Worm (Caenorhabditis elegans) whole organism, early embryonic: ENCODE data around the gene srx-125.

Experiments
- B0310.2 ChIP-seq: sonication (generic microtip); optimal IDR thresholded peaks from 2 replicates; lab custom pipeline; 2016; ENCODE audit warnings: mild to moderate bottlenecking, missing genetic modification characterization, missing compliant biosample characterization
- F13C5.2 ChIP-seq: sonication (generic microtip); optimal IDR thresholded peaks from 2 replicates; lab custom pipeline; 2017; ENCODE audit warnings: mild to moderate bottlenecking, missing genetic modification characterization, inconsistent platforms, missing compliant biosample characterization
- aly-1 ChIP-seq: sonication (generic microtip); optimal IDR thresholded peaks from 2 replicates; lab custom pipeline; 2016; ENCODE audit warnings: missing genetic modification characterization, missing compliant biosample characterization
- ama-1 ChIP-seq: fragments of 150-350 bp; optimal IDR thresholded peaks from 2 replicates; lab custom pipeline; 2014
- ceh-13 ChIP-seq: fragments of 200-800 bp; sonication (Bioruptor generic); optimal IDR thresholded peaks from 2 replicates; lab custom pipeline; 2018; ENCODE audit warnings: mild to moderate bottlenecking, missing genetic modification characterization, missing compliant biosample characterization
- ceh-36 ChIP-seq: sonication (generic microtip); optimal IDR thresholded peaks from 2 replicates; lab custom pipeline; 2016; ENCODE audit warnings: missing genetic modification characterization, inconsistent platforms, missing compliant biosample characterization
- ets-7 ChIP-seq: sonication (generic microtip); optimal IDR thresholded peaks from 2 replicates; lab custom pipeline; 2016; ENCODE audit warnings: missing genotype, missing genetic modification characterization, missing compliant biosample characterization
- flt-1 ChIP-seq: fragments of 200-800 bp; sonication (Bioruptor generic); IDR thresholded peaks from 2 replicates; pipeline ENCODE4 v1.3.6; 2022; ENCODE audit warnings: missing genetic modification characterization, missing compliant biosample characterization
- hmbx-1 ChIP-seq: sonication (generic microtip); optimal IDR thresholded peaks from 2 replicates; lab custom pipeline; 2016; ENCODE audit warnings: mild to moderate bottlenecking, missing genetic modification characterization, missing compliant biosample characterization
- hmg-4 ChIP-seq: fragments of 200-800 bp; sonication (Bioruptor generic); optimal IDR thresholded peaks from 2 replicates; lab custom pipeline; 2018; ENCODE audit warnings: mild to moderate bottlenecking, missing genetic modification characterization, missing compliant biosample characterization
- hnd-1 ChIP-seq: sonication (generic microtip); optimal IDR thresholded peaks from 2 replicates; lab custom pipeline; 2016; ENCODE audit warnings: missing genetic modification characterization, missing compliant biosample characterization
- pes-1 ChIP-seq: fragments of 200-800 bp; sonication (Bioruptor generic); IDR thresholded peaks from 2 replicates; pipeline ENCODE4 v1.3.6; 2022; ENCODE audit warnings: missing genetic modification reagents, missing genetic modification characterization, missing compliant biosample characterization
- scrt-1 ChIP-seq: fragments of 200-800 bp; sonication (Bioruptor generic); IDR thresholded peaks from 2 replicates; pipeline ENCODE4 v1.3.6; 2022; ENCODE audit warnings: missing genetic modification characterization, missing compliant biosample characterization
- sea-1 ChIP-seq: fragments of 200-800 bp; sonication (Bioruptor generic); conservative IDR thresholded peaks from 2 replicates; pipeline ENCODE4 v1.3.6; 2022; ENCODE audit warnings: missing genetic modification characterization, missing compliant biosample characterization
- tbx-11 ChIP-seq: fragments of 200-800 bp; sonication (Bioruptor generic); IDR thresholded peaks from 2 replicates; pipeline ENCODE4 v1.3.6; 2022; ENCODE audit warnings: missing genetic modification characterization, missing compliant biosample characterization
- tbx-37 ChIP-seq: fragments of 200-800 bp; sonication (Bioruptor generic); conservative IDR thresholded peaks from 2 replicates; pipeline ENCODE4 v1.3.6; 2022; ENCODE audit warnings: missing genetic modification reagents, missing genetic modification characterization, missing compliant biosample characterization
- tra-4 ChIP-seq: sonication (generic microtip); optimal IDR thresholded peaks from 2 replicates; lab custom pipeline; 2017; ENCODE audit warnings: missing genetic modification characterization, missing compliant biosample characterization

Gene srx-125

ce11 chrV:13351773-13352172, 15.4 kb upstream of the srx-125 start:
- TF ChIP-seq tra-4 (tag; lab: Kevin White, UChicago) = no peak
- no peak for TF ChIP-seq F13C5.2 (tag; lab: Kevin White, UChicago)
- TF ChIP-seq scrt-1 = no peak
- TF ChIP-seq ceh-13 (GFP tag; lab: Kevin White, UChicago) = no peak
- no peak for TF ChIP-seq B0310.2
- no peak for TF ChIP-seq hmbx-1
- TF ChIP-seq ama-1 (lab: Kevin White, UChicago) = no peak

DNA sequence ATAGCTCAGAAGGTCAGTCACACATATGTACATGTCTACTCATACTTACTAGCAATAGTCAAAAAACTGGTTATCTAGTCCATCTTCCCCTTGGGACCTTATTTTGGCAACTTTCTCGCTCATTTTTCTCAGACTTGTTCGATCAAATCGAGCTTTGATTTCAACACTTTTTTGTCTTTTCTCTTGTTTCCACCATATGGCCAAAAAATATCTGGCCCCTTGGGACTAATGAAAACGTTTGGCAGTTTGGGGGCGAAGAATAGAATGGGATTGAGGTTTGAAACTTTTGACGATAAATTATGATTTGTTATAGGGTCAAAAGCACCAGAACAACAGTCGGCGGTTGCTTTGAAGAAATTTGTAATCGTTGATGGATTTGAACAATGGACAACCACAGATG, 14.7 kb upstream of the srx-125 start:
- TF ChIP-seq tra-4 (tag; lab: Kevin White, UChicago) (no peak), flt-1 (no peak), hmg-4 (GFP tag; lab: Kevin White, UChicago) (no peak), hmbx-1 (no peak), ceh-13 (GFP tag; lab: Kevin White, UChicago) (no peak), ets-7 (no peak), scrt-1 (no peak), F13C5.2 (tag; lab: Kevin White, UChicago) (no peak), pes-1 (GFP tag; lab: Robert Waterston, UW) (no peak), B0310.2 (no peak), tbx-11 (GFP tag; lab: Robert Waterston, UW) (no peak), sea-1 (GFP tag; lab: Robert Waterston, UW) (no peak), aly-1 (tag; lab: Kevin White, UChicago) (no peak), hnd-1 (tag; lab: Kevin White, UChicago) (no peak)

DNA sequence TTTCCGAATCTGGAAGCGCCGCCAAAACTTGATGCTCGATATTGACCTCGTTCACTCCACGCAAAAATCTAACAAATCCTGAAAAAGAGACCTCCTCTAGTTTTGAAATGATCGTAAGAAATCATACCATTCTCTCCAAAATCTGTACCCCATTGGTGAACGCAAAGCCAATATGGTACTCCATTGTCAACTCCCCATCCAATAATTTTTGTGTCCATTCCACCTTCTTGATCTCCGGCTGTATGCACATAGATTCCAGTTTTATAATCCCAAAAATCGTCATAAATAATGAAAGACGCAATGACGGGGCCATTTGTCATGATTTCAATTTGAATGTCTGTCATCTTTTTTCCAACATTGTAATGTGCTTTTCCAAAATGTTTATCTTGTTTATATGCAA, 10.9 kb upstream of the srx-125 start:
- no peak for TF ChIP-seq hmbx-1
- TF ChIP-seq flt-1 = no peak
- TF ChIP-seq ets-7 = no peak
- no peak for TF ChIP-seq hmg-4 (GFP tag; lab: Kevin White, UChicago)
- no peak for TF ChIP-seq B0310.2
- TF ChIP-seq tbx-37 (GFP tag; lab: Robert Waterston, UW) = no peak
- no peak for TF ChIP-seq F13C5.2 (tag; lab: Kevin White, UChicago)
- no peak for TF ChIP-seq tbx-11 (GFP tag; lab: Robert Waterston, UW)
- no peak for TF ChIP-seq scrt-1
- no peak for TF ChIP-seq tra-4 (tag; lab: Kevin White, UChicago)
- TF ChIP-seq hnd-1 (tag; lab: Kevin White, UChicago) = no peak
- TF ChIP-seq sea-1 (GFP tag; lab: Robert Waterston, UW) = no peak
- TF ChIP-seq pes-1 (GFP tag; lab: Robert Waterston, UW) = no peak
- no peak for TF ChIP-seq aly-1 (tag; lab: Kevin White, UChicago)
- TF ChIP-seq ama-1 (lab: Kevin White, UChicago) = no peak

DNA sequence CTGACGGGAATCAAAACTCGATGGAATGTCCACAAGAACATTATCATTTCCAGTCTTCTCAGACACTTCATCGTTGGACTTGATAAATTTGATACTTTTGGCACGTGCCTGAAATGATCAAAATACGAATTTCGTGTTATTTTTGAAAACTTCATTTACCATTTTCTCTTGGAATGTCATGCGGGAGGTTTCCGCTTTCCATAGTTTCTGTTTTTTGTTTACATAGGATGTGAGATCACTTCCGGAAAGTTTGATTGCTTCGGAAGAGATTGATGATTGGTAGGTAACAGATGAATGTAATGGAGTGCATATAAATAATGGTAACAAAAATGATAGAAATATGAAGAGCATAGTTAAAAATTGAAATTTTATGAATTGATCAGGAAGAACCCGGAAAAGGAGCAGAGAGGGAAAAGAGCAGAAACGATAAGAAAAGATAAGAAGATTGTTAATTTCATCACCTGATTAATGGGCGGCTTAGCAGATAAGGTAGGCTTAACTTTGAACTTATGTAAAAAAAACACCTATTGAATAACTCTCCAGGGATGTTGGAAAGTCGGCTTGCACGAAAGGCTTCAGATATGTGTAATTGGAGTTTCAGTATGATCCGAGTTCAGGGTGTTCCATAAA, 9.4 kb upstream of the srx-125 start, which contains the start of gene F32H5.1:
TSS of gene F32H5.1 (minus strand) at position 386 of the 630 bp plus-strand sequence.
- TF ChIP-seq tbx-37 (GFP tag; lab: Robert Waterston, UW) (no peak), pes-1 (GFP tag; lab: Robert Waterston, UW) (no peak), tra-4 (tag; lab: Kevin White, UChicago) (no peak), ceh-36 (tag; lab: Kevin White, UChicago) (no peak), flt-1 (no peak), sea-1 (GFP tag; lab: Robert Waterston, UW) (no peak), tbx-11 (GFP tag; lab: Robert Waterston, UW) (no peak), hnd-1 (tag; lab: Kevin White, UChicago) (no peak), F13C5.2 (tag; lab: Kevin White, UChicago) (no peak), ets-7 (no peak), hmbx-1 (no peak), B0310.2 (no peak), ceh-13 (GFP tag; lab: Kevin White, UChicago) (no peak), aly-1 (tag; lab: Kevin White, UChicago) (no peak), ama-1 (lab: Kevin White, UChicago) (no peak), scrt-1 (no peak), hmg-4 (GFP tag; lab: Kevin White, UChicago) (no peak)

- TF ChIP-seq scrt-1 = no peak
- no peak for TF ChIP-seq ets-7
- TF ChIP-seq B0310.2 = no peak
- no peak for TF ChIP-seq F13C5.2 (tag; lab: Kevin White, UChicago)
- no peak for TF ChIP-seq sea-1 (GFP tag; lab: Robert Waterston, UW)
- TF ChIP-seq hmbx-1 = no peak
- TF ChIP-seq ama-1 (lab: Kevin White, UChicago) = no peak
- no peak for TF ChIP-seq hnd-1 (tag; lab: Kevin White, UChicago)
- no peak for TF ChIP-seq tra-4 (tag; lab: Kevin White, UChicago)
Measured at ce11 chrV:13358823-13359592, 8.1 kb upstream of the srx-125 start, which contains the start of gene F32H5.3. F32H5.3 (plus strand) TSS chrV:13359335.

DNA sequence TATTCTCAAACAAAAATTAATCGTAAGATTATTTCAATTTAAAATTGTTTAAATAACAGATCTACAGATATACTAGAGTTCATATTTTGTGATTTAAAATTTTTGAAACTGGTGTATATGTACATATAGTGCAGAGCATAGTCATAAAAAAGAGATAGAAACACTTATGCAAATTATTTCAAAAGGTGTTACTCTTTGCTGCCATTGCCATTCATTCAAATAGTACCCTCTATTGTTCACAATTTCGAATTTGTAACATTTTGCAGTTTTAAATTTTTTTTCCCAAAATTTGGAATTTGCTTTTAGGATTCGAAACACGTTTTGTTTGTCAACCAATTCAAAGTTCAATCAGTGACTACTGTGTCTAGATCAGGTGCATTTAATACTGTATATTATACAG, 6.9 kb upstream of the srx-125 start, which contains the start of gene F32H5.4:
TSS of gene F32H5.4 (plus strand) at position 301 of the 400 bp plus-strand sequence.
- no peak for TF ChIP-seq ceh-36 (tag; lab: Kevin White, UChicago)
- no peak for TF ChIP-seq hmbx-1
- no peak for TF ChIP-seq ets-7
- no peak for TF ChIP-seq tra-4 (tag; lab: Kevin White, UChicago)
- no peak for TF ChIP-seq ceh-13 (GFP tag; lab: Kevin White, UChicago)
- no peak for TF ChIP-seq aly-1 (tag; lab: Kevin White, UChicago)
- no peak for TF ChIP-seq hmg-4 (GFP tag; lab: Kevin White, UChicago)
- TF ChIP-seq ama-1 (lab: Kevin White, UChicago) = no peak
- no peak for TF ChIP-seq flt-1
- no peak for TF ChIP-seq scrt-1
- no peak for TF ChIP-seq sea-1 (GFP tag; lab: Robert Waterston, UW)
- TF ChIP-seq F13C5.2 (tag; lab: Kevin White, UChicago) = no peak
- TF ChIP-seq tbx-11 (GFP tag; lab: Robert Waterston, UW) = no peak
- no peak for TF ChIP-seq pes-1 (GFP tag; lab: Robert Waterston, UW)
- no peak for TF ChIP-seq hnd-1 (tag; lab: Kevin White, UChicago)
